Fruit fly (Drosophila melanogaster) whole organism, embryonic: ENCODE data around the gene CG16972.

Experiments
- Ada2b ChIP-seq: fragments of 200-800 bp; sonication (Bioruptor generic); IDR thresholded peaks from 2 replicates; pipeline ENCODE4 v1.3.6; 2022; ENCODE audit warnings: missing biosample characterization, missing genetic modification characterization
- Asciz ChIP-seq: fragments of 200-800 bp; sonication (Bioruptor generic); optimal IDR thresholded peaks from 2 replicates; lab custom pipeline; 2017; ENCODE audit warnings: missing biosample characterization, mild to moderate bottlenecking, missing genetic modification characterization, missing genetic modification reagents
- Awh ChIP-seq: fragments of 200-800 bp; sonication (Bioruptor generic); IDR thresholded peaks from 2 replicates; pipeline ENCODE4, ENCODE4 v1.3.6; 2022; ENCODE audit warnings: missing biosample characterization, missing genetic modification characterization
- CG10209 ChIP-seq: fragments of 200-800 bp; sonication (Bioruptor generic); optimal IDR thresholded peaks from 3 replicates; lab custom pipeline; 2017; ENCODE audit warnings: missing biosample characterization, mild to moderate bottlenecking, missing genetic modification characterization, missing genetic modification reagents
- CG12659 ChIP-seq: fragments of 200-800 bp; sonication (Bioruptor generic); optimal IDR thresholded peaks from 3 replicates; lab custom pipeline; 2017; ENCODE audit warnings: mild to moderate bottlenecking, missing biosample characterization, missing genetic modification reagents, missing genetic modification characterization
- CG13624 ChIP-seq: fragments of 200-800 bp; sonication (Bioruptor generic); optimal IDR thresholded peaks from 2 replicates; lab custom pipeline; 2016; ENCODE audit warnings: missing biosample characterization, missing genetic modification characterization
- CG14667 ChIP-seq: fragments of 200-800 bp; sonication (Bioruptor generic); IDR thresholded peaks from 2 replicates; pipeline ENCODE4 v1.3.6; 2022; ENCODE audit warnings: missing biosample characterization, missing genetic modification characterization
- CG14860 ChIP-seq: fragments of 200-800 bp; sonication (Bioruptor generic); IDR thresholded peaks from 3 replicates; pipeline ENCODE4 v1.3.6; 2022; ENCODE audit warnings: missing biosample characterization, missing genetic modification characterization; ENCODE audit not compliant: partially characterized antibody
- CG15073 ChIP-seq: fragments of 200-800 bp; sonication (Bioruptor generic); optimal IDR thresholded peaks from 2 replicates; lab custom pipeline; 2016; ENCODE audit warnings: missing biosample characterization, missing genetic modification characterization
- CG15269 ChIP-seq: fragments of 200-800 bp; sonication (Bioruptor generic); optimal IDR thresholded peaks from 2 replicates; lab custom pipeline; 2018; ENCODE audit warnings: missing biosample characterization, mild to moderate bottlenecking, missing genetic modification characterization, moderate library complexity
- CG16813 ChIP-seq: fragments of 200-800 bp; sonication (Bioruptor generic); IDR thresholded peaks from 3 replicates; pipeline ENCODE4 v1.3.6; 2022; ENCODE audit warnings: missing biosample characterization, missing genetic modification characterization; ENCODE audit not compliant: partially characterized antibody
- CG3838 ChIP-seq: fragments of 200-800 bp; sonication (Bioruptor generic); optimal IDR thresholded peaks from 3 replicates; lab custom pipeline; 2016; ENCODE audit warnings: missing biosample characterization, missing genetic modification characterization
- CG7271 ChIP-seq: fragments of 200-800 bp; sonication (Bioruptor generic); optimal IDR thresholded peaks from 2 replicates; lab custom pipeline; 2018; ENCODE audit warnings: missing biosample characterization, mild to moderate bottlenecking, missing genetic modification characterization, moderate library complexity
- CG7987 ChIP-seq: fragments of 200-800 bp; sonication (Bioruptor generic); optimal IDR thresholded peaks from 2 replicates; lab custom pipeline; 2018; ENCODE audit warnings: missing biosample characterization, mild to moderate bottlenecking, missing genetic modification characterization, moderate library complexity
- CG8388 ChIP-seq: fragments of 200-800 bp; sonication (Bioruptor generic); optimal IDR thresholded peaks from 2 replicates; lab custom pipeline; 2019; ENCODE audit warnings: missing biosample characterization, mild to moderate bottlenecking, missing genetic modification characterization, moderate library complexity
- D19A ChIP-seq: fragments of 200-800 bp; optimal IDR thresholded peaks from 3 replicates; lab custom pipeline; 2019; ENCODE audit warnings: missing biosample characterization, mild to moderate bottlenecking, missing genetic modification characterization, moderate library complexity
- Dbx ChIP-seq: fragments of 200-800 bp; sonication (Bioruptor generic); IDR thresholded peaks from 3 replicates; pipeline ENCODE4 v1.3.6; 2022; ENCODE audit warnings: missing biosample characterization, missing genetic modification characterization
- Eip74EF ChIP-seq, 2 experiments: fragments of 200-800 bp in 1 of 2; fragments of >200 bp in 1 of 2; sonication (Bioruptor generic) in 1 of 2; optimal IDR thresholded peaks; 2 replicates each; lab custom pipeline; 2017 to 2019; ENCODE audit warnings: missing biosample characterization in 2 of 2, missing genetic modification characterization in 2 of 2, mild to moderate bottlenecking in 1 of 2, moderate library complexity in 1 of 2
- Ets65A ChIP-seq: fragments of 200-800 bp; sonication (Bioruptor generic); peaks from one replicate; lab custom pipeline; 2016; ENCODE audit warnings: missing biosample characterization, missing genetic modification characterization
- HLH3B ChIP-seq: fragments of 200-800 bp; sonication (Bioruptor generic); IDR thresholded peaks from 2 replicates; pipeline ENCODE4 v1.3.6; 2022; ENCODE audit warnings: missing biosample characterization, missing genetic modification characterization
- HmgZ ChIP-seq: fragments of 200-800 bp; sonication (Bioruptor generic); optimal IDR thresholded peaks from 2 replicates; lab custom pipeline; 2018; ENCODE audit warnings: missing biosample characterization, mild to moderate bottlenecking, missing genetic modification characterization
- MBD-R2 ChIP-seq: fragments of 200-800 bp; sonication (Bioruptor generic); IDR thresholded peaks from 2 replicates; pipeline ENCODE4 v1.3.6; 2022; ENCODE audit warnings: missing biosample characterization, missing genetic modification characterization
- Med ChIP-seq: fragments of 200-800 bp; sonication (Bioruptor generic); peaks from one replicate; lab custom pipeline; 2016; ENCODE audit warnings: missing biosample characterization, missing genetic modification characterization, mild to moderate bottlenecking, inconsistent platforms, moderate library complexity
- NK7.1 ChIP-seq: fragments of 200-800 bp; sonication (Bioruptor generic); optimal IDR thresholded peaks from 3 replicates; lab custom pipeline; 2016; ENCODE audit warnings: missing biosample characterization, missing genetic modification characterization
- Optix ChIP-seq: fragments of 200-800 bp; sonication (Bioruptor generic); IDR thresholded peaks from 3 replicates; pipeline ENCODE4 v1.3.6; 2022; ENCODE audit warnings: missing biosample characterization, missing genetic modification characterization
- Ravus ChIP-seq: fragments of 200-800 bp; sonication (Bioruptor generic); IDR thresholded peaks from 2 replicates; pipeline ENCODE4 v1.3.6; 2022; ENCODE audit warnings: missing biosample characterization, missing genetic modification characterization
- Stat92E ChIP-seq, 3 experiments: fragments of >200 bp in 2 of 3; fragments of 200-800 bp in 1 of 3; sonication (Bioruptor generic) in 1 of 3; optimal IDR thresholded peaks; 2 replicates each; lab custom pipeline; 2017 to 2019; ENCODE audit warnings: missing biosample characterization in 3 of 3, missing genetic modification characterization in 3 of 3, mild to moderate bottlenecking in 1 of 3, moderate library complexity in 1 of 3
- Tbp ChIP-seq: fragments of >200 bp; optimal IDR thresholded peaks from 2 replicates; lab custom pipeline; 2018; ENCODE audit warnings: missing biosample characterization, missing genetic modification characterization
- YL-1 ChIP-seq: fragments of 200-800 bp; sonication (Bioruptor generic); optimal IDR thresholded peaks from 3 replicates; lab custom pipeline; 2017; ENCODE audit warnings: missing biosample characterization, mild to moderate bottlenecking, missing genetic modification characterization
- ap ChIP-seq: fragments of 200-800 bp; sonication (Bioruptor generic); IDR thresholded peaks from 2 replicates; pipeline ENCODE4 v1.3.6; 2022; ENCODE audit warnings: missing biosample characterization, missing genetic modification characterization
- chm ChIP-seq: fragments of 200-800 bp; sonication (Bioruptor generic); IDR thresholded peaks from 2 replicates; pipeline ENCODE4 v1.3.6; 2022; ENCODE audit warnings: missing biosample characterization, missing genetic modification characterization
- chn ChIP-seq: fragments of 200-800 bp; sonication (Bioruptor generic); optimal IDR thresholded peaks from 2 replicates; lab custom pipeline; 2016; ENCODE audit warnings: missing biosample characterization, missing genetic modification characterization
- corto ChIP-seq: fragments of 200-800 bp; sonication (Bioruptor generic); optimal IDR thresholded peaks from 2 replicates; lab custom pipeline; 2016; ENCODE audit warnings: missing biosample characterization, mild to moderate bottlenecking, missing genetic modification characterization, moderate library complexity
- crc ChIP-seq: fragments of 200-800 bp; sonication (Bioruptor generic); optimal IDR thresholded peaks from 2 replicates; lab custom pipeline; 2016; ENCODE audit warnings: missing biosample characterization, missing genetic modification characterization
- crp ChIP-seq, 2 experiments: fragments of 200-800 bp; sonication (Bioruptor generic); optimal IDR thresholded peaks; 2 replicates in 1 of 2; 3 replicates in 1 of 2; lab custom pipeline; 2017; ENCODE audit warnings: missing biosample characterization in 2 of 2, missing genetic modification characterization in 2 of 2, mild to moderate bottlenecking in 1 of 2, moderate library complexity in 1 of 2
- disco-r ChIP-seq: fragments of 200-800 bp; sonication (Bioruptor generic); optimal IDR thresholded peaks from 2 replicates; lab custom pipeline; 2016; ENCODE audit warnings: missing biosample characterization, missing genetic modification characterization
- en ChIP-seq: fragments of 200-800 bp; sonication (Bioruptor generic); optimal IDR thresholded peaks from 2 replicates; lab custom pipeline; 2016; ENCODE audit warnings: missing biosample characterization, missing genetic modification characterization
- gcm ChIP-seq: fragments of 200-800 bp; sonication (Bioruptor generic); optimal IDR thresholded peaks from 2 replicates; lab custom pipeline; 2019; ENCODE audit warnings: missing biosample characterization, mild to moderate bottlenecking, missing genetic modification characterization, moderate library complexity
- her ChIP-seq: fragments of 200-800 bp; sonication (Bioruptor generic); optimal IDR thresholded peaks from 2 replicates; lab custom pipeline; 2016; ENCODE audit warnings: missing biosample characterization, missing genetic modification characterization
- oc ChIP-seq: fragments of 200-800 bp; sonication (Bioruptor generic); optimal IDR thresholded peaks from 2 replicates; lab custom pipeline; 2018; ENCODE audit warnings: missing biosample characterization, mild to moderate bottlenecking, missing genetic modification characterization, moderate library complexity
- prd ChIP-seq, 3 experiments: fragments of >200 bp in 2 of 3; fragments of 200-800 bp in 1 of 3; sonication (Bioruptor generic) in 1 of 3; optimal IDR thresholded peaks in 2 of 3; IDR thresholded peaks in 1 of 3; 2 replicates in 2 of 3; 3 replicates in 1 of 3; pipeline versions ENCODE4 v1.3.6 to Lab custom; 2017 to 2022; ENCODE audit warnings: missing biosample characterization in 1 of 3, missing genetic modification characterization in 1 of 3
- psq ChIP-seq: fragments of 200-800 bp; sonication (Bioruptor generic); optimal IDR thresholded peaks from 2 replicates; lab custom pipeline; 2017; ENCODE audit warnings: missing biosample characterization, missing genetic modification characterization
- so ChIP-seq: fragments of 200-800 bp; sonication (Bioruptor generic); IDR thresholded peaks from 3 replicates; pipeline ENCODE4 v1.3.6; 2022; ENCODE audit warnings: missing biosample characterization, missing genetic modification characterization
- stwl ChIP-seq: fragments of 200-800 bp; sonication (Bioruptor generic); optimal IDR thresholded peaks from 3 replicates; lab custom pipeline; 2018; ENCODE audit warnings: missing biosample characterization, mild to moderate bottlenecking, missing genetic modification characterization, moderate library complexity
- tll ChIP-seq, 2 experiments: fragments of 200-800 bp in 1 of 2; fragments of >200 bp in 1 of 2; sonication (Bioruptor generic) in 1 of 2; optimal IDR thresholded peaks; 2 replicates each; lab custom pipeline; 2017 to 2019; ENCODE audit warnings: missing biosample characterization in 2 of 2, missing genetic modification characterization in 2 of 2, mild to moderate bottlenecking in 1 of 2, moderate library complexity in 1 of 2
- trem ChIP-seq: fragments of 200-800 bp; optimal IDR thresholded peaks from 3 replicates; lab custom pipeline; 2019; ENCODE audit warnings: missing biosample characterization, mild to moderate bottlenecking, missing genetic modification characterization, moderate library complexity
- trh ChIP-seq: fragments of 200-800 bp; sonication (Bioruptor generic); optimal IDR thresholded peaks from 2 replicates; lab custom pipeline; 2016; ENCODE audit warnings: missing biosample characterization, missing genetic modification characterization
- twi ChIP-seq: fragments of 200-800 bp; optimal IDR thresholded peaks from 2 replicates; lab custom pipeline; 2019; ENCODE audit warnings: missing biosample characterization, mild to moderate bottlenecking, missing genetic modification characterization, moderate library complexity
- vvl ChIP-seq: fragments of 200-800 bp; sonication (Bioruptor generic); IDR thresholded peaks from 2 replicates; pipeline ENCODE4 v1.3.6; 2022; ENCODE audit warnings: missing biosample characterization, missing genetic modification characterization

CG16972 gene

DNA sequence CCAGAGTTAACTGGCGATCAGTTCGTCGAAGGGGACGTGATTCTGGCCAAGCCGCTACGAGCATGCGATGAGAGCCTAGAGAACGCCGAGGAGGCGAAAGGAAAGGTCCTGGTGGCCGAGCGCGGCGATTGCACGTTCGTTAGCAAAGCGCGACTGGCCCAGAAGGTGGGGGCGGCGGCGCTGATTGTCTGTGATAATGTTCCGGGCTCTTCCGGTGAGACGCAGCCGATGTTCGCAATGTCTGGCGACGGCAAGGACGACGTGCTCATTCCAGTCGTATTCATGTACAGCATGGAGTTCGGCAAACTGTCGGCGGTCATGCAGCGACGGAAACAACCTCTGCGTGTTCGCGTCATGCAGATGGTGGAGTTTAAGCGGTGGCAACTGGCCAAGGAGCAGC, 7.3 kb downstream of the CG16972 start:
- TF ChIP-seq CG10209 (GFP tag; lab: Kevin White, UChicago) (no peak), CG7271 (tag; lab: Kevin White, UChicago) (no peak), YL-1 (GFP tag; lab: Kevin White, UChicago) (no peak), chm (no peak), crc (GFP tag; lab: Kevin White, UChicago) (no peak), trh (GFP tag; lab: Kevin White, UChicago) (no peak), disco-r (GFP tag; lab: Kevin White, UChicago) (no peak), CG13624 (no peak), MBD-R2 (GFP tag; lab: Robert Waterston, UW) (no peak), Eip74EF (GFP tag; optimal IDR thresholded peaks at IDR 0.05; lab: Kevin White, UChicago) (no peak), so (GFP tag; lab: Robert Waterston, UW) (no peak), Med (GFP tag; lab: Kevin White, UChicago) (peak; percentile 65), Asciz (GFP tag; lab: Kevin White, UChicago) (no peak), Dbx (GFP tag; lab: Robert Waterston, UW) (0 out of 3 replicates have a peak, but pooled peaks have one; percentile 13), Stat92E (GFP tag; optimal IDR thresholded peaks at IDR 0.05; lab: Kevin White, UChicago) (no peak), Ets65A (peak; percentile 93)

DNA sequence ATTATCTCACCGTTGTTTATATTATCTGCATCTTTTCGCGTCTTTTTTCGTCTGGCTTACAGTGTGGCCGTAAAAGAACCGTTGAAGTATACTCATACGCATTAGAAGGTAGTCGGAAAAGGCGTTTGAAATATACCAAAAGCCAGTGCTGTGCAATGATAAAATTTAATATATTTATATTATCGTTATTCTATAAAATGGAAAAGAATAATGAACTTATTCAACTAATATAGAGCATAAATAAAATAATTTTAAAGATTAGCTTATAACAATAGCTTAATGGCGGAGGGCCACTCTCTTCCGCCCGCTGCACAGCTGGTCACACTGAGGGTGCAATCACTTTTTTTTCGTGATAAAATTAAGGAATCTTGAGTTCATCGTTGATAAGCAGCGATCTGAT, 11.2 kb downstream of the CG16972 start, which contains the start of the genes CG16974 and Edem2:
Gene CG16974 (minus strand): TSS at position 86 of the 400 bp plus-strand sequence.
Gene Edem2 (plus strand): TSS at position 308 of the 400 bp plus-strand sequence.
- TF ChIP-seq CG14667 (GFP tag; lab: Robert Waterston, UW) (peak; percentile 56), Ravus (GFP tag; lab: Robert Waterston, UW) (peak; percentile 13; the same call in 1 of the 2 replicates), CG15073 (GFP tag; lab: Kevin White, UChicago) (no peak), trem (tag; lab: Kevin White, UChicago) (peak; percentile 87), vvl (GFP tag; lab: Robert Waterston, UW) (peak; percentile 86), corto (GFP tag; lab: Kevin White, UChicago) (peak; percentile 70), stwl (tag; lab: Kevin White, UChicago) (peak; percentile 88), oc (tag; lab: Kevin White, UChicago) (no peak), Awh (peak; percentile 55), Tbp (GFP tag; lab: Kevin White, UChicago) (no peak), CG3838 (peak; percentile 52), CG12659 (peak; percentile 90), en (no peak), her (GFP tag; lab: Kevin White, UChicago) (no peak), CG8388 (GFP tag; lab: Kevin White, UChicago) (no peak), CG16813 (GFP tag; lab: Robert Waterston, UW) (no peak), D19A (tag; lab: Kevin White, UChicago) (no peak), CG15269 (tag; lab: Kevin White, UChicago) (no peak), HLH3B (peak; percentile 76), chn (GFP tag; lab: Kevin White, UChicago) (peak; percentile 68), crc (GFP tag; lab: Kevin White, UChicago) (no peak), Optix (GFP tag; lab: Robert Waterston, UW) (peak; percentile 61; the same call in 1 of the 3 replicates), HmgZ (tag; lab: Kevin White, UChicago) (peak; percentile 62), Ada2b (GFP tag; lab: Robert Waterston, UW) (peak; percentile 64), gcm (GFP tag; lab: Kevin White, UChicago) (no peak), psq (GFP tag; lab: Kevin White, UChicago) (peak; percentile 46), prd (optimal IDR thresholded peaks at IDR 0.05; lab: Kevin White, UChicago) (no peak), prd (GFP tag; IDR thresholded peaks at IDR 0.05; lab: Robert Waterston, UW) (peak; percentile 90), twi (no peak), Med (GFP tag; lab: Kevin White, UChicago) (peak; percentile 89), crp (GFP tag; optimal IDR thresholded peaks at IDR 0.05; lab: Kevin White, UChicago) (peak in 1 of 2 experiments; percentile 73), CG7987 (GFP tag; lab: Kevin White, UChicago) (peak; percentile 69), CG14860 (GFP tag; lab: Robert Waterston, UW) (no peak), ap (peak; percentile 63), tll (GFP tag; optimal IDR thresholded peaks at IDR 0.05; lab: Kevin White, UChicago) (no peak), NK7.1 (GFP tag; lab: Kevin White, UChicago) (no peak)
